Fruit fly (Drosophila melanogaster): ENCODE results near the gene MnM.

- TF ChIP-seq CG8301 (tag; optimal IDR thresholded peaks at IDR 0.05) (no peak), CG13204 (GFP tag; optimal IDR thresholded peaks at IDR 0.05) (no peak), CG17806 (tag; optimal IDR thresholded peaks at IDR 0.05) (no peak), gl (tag; optimal IDR thresholded peaks at IDR 0.05) (no peak), CG12605 (GFP tag; IDR thresholded peaks at IDR 0.05) (no peak), rn (GFP tag; IDR thresholded peaks at IDR 0.05) (no peak), CG14655 (GFP tag; optimal IDR thresholded peaks at IDR 0.05) (no peak), CG9948 (tag; optimal IDR thresholded peaks at IDR 0.05) (no peak), CG15710 (tag; optimal IDR thresholded peaks at IDR 0.05) (no peak)
Observed at dm6 chr3L:3208895-3209294, 30.5 kb upstream of the MnM start, which contains the start of the genes CG32269 and CG32270.
